Worm (Caenorhabditis elegans) whole organism, L4/young adult: ENCODE results near the gene sre-15.

Source experiments
- W03F9.2 ChIP-seq: fragments of 150-350 bp; optimal IDR thresholded peaks from 2 replicates; lab custom pipeline; 2014; ENCODE audit warnings: missing biosample characterization, missing genetic modification characterization
- him-1 ChIP-seq: sonication (generic microtip); optimal IDR thresholded peaks from 2 replicates; lab custom pipeline; 2016; ENCODE audit warnings: missing genotype, missing genetic modification reagents, missing genetic modification characterization, missing compliant biosample characterization

DNA sequence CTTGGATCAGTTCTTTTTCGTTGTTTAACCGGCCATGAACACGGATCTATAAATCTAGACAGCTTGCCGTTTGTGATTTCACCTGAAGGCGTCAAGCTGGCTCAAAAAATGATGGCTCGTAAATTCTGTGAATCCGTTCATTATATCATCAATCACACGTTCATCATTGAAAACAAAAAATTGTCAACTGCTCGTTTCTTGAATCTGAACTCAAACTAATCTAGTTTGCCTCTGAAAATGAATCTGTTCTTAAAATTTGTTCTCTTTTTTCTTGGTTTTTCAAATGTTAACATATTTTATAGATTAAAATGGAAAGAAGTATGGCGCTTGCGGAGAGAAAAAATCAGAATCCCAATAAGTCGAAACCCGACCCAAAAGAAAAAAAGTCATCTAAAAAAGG, 46.1 kb upstream of the sre-15 start, which contains the start of gene C42C1.8:
- no peak for TF ChIP-seq him-1 (tag; lab: Kevin White, UChicago)
- no peak for TF ChIP-seq W03F9.2 (tag; lab: Kevin White, UChicago)
